Fruit fly (Drosophila melanogaster) whole organism, embryonic: ENCODE measurements around the gene CG9799.

ENCODE experiments used
- Adf1 ChIP-seq: fragments of 200-800 bp; sonication (Bioruptor generic); IDR thresholded peaks from 2 replicates; pipeline ENCODE4 v1.3.6; 2022; ENCODE audit warnings: missing biosample characterization, missing genetic modification characterization
- Atf3 ChIP-seq: fragments of 200-800 bp; sonication (Bioruptor generic); optimal IDR thresholded peaks from 3 replicates; lab custom pipeline; 2016; ENCODE audit warnings: missing biosample characterization, missing genetic modification characterization
- B-H1 ChIP-seq: fragments of 200-800 bp; sonication (Bioruptor generic); IDR thresholded peaks from 3 replicates; pipeline ENCODE4 v1.3.6; 2022; ENCODE audit warnings: missing biosample characterization, missing genetic modification characterization
- CG10959 ChIP-seq: fragments of 200-800 bp; sonication (Bioruptor generic); IDR thresholded peaks from 2 replicates; pipeline ENCODE4 v1.3.6; 2022; ENCODE audit warnings: missing biosample characterization, missing genetic modification characterization
- CG11398 ChIP-seq: fragments of 200-800 bp; sonication (Bioruptor generic); optimal IDR thresholded peaks from 2 replicates; lab custom pipeline; 2016; ENCODE audit warnings: missing biosample characterization, missing genetic modification characterization
- CG12299 ChIP-seq: fragments of 200-800 bp; sonication (Bioruptor generic); optimal IDR thresholded peaks from 2 replicates; lab custom pipeline; 2018; ENCODE audit warnings: missing biosample characterization, mild to moderate bottlenecking, missing genetic modification characterization
- CG12391 ChIP-seq: fragments of 200-800 bp; sonication (Bioruptor generic); optimal IDR thresholded peaks from 3 replicates; lab custom pipeline; 2018; ENCODE audit warnings: missing biosample characterization, mild to moderate bottlenecking, missing genetic modification characterization, moderate library complexity
- CG14014 ChIP-seq: fragments of 200-800 bp; sonication (Bioruptor generic); IDR thresholded peaks from 2 replicates; pipeline ENCODE4 v1.3.6; 2022; ENCODE audit warnings: missing biosample characterization, missing genetic modification characterization
- CG15479 ChIP-seq: fragments of 200-800 bp; sonication (Bioruptor generic); optimal IDR thresholded peaks from 3 replicates; lab custom pipeline; 2019; ENCODE audit warnings: missing biosample characterization, mild to moderate bottlenecking, missing genetic modification characterization, moderate library complexity
- CG15696 ChIP-seq: fragments of 200-800 bp; sonication (Bioruptor generic); optimal IDR thresholded peaks from 2 replicates; lab custom pipeline; 2019; ENCODE audit warnings: missing biosample characterization, mild to moderate bottlenecking, missing genetic modification characterization, moderate library complexity
- CG1832 ChIP-seq: fragments of 200-800 bp; sonication (Bioruptor generic); optimal IDR thresholded peaks from 2 replicates; lab custom pipeline; 2017; ENCODE audit warnings: missing biosample characterization, mild to moderate bottlenecking, missing genetic modification characterization, inconsistent platforms
- CG3407 ChIP-seq: fragments of 200-800 bp; sonication (Bioruptor generic); optimal IDR thresholded peaks from 2 replicates; lab custom pipeline; 2018; ENCODE audit warnings: missing biosample characterization, mild to moderate bottlenecking, missing genetic modification characterization
- CG34224 ChIP-seq: fragments of 200-800 bp; sonication (Bioruptor generic); IDR thresholded peaks from 3 replicates; pipeline ENCODE4 v1.3.6; 2022; ENCODE audit warnings: missing biosample characterization, missing genetic modification characterization; ENCODE audit not compliant: partially characterized antibody
- CG42726 ChIP-seq: fragments of 200-800 bp; sonication (Bioruptor generic); IDR thresholded peaks from 2 replicates; pipeline ENCODE4 v1.3.6; 2022; ENCODE audit warnings: missing biosample characterization, missing genetic modification characterization; ENCODE audit not compliant: partially characterized antibody
- CG43689 ChIP-seq: fragments of 200-800 bp; sonication (Bioruptor generic); IDR thresholded peaks from 2 replicates; pipeline ENCODE4 v1.3.6; 2022; ENCODE audit warnings: missing biosample characterization, missing genetic modification characterization
- CG8478 ChIP-seq: fragments of >200 bp; optimal IDR thresholded peaks from 2 replicates; lab custom pipeline; 2018
- CG9437 ChIP-seq: fragments of 200-800 bp; sonication (Bioruptor generic); optimal IDR thresholded peaks from 2 replicates; lab custom pipeline; 2018; ENCODE audit warnings: missing biosample characterization, mild to moderate bottlenecking, missing genetic modification characterization
- CG9876 ChIP-seq: fragments of 200-800 bp; sonication (Bioruptor generic); optimal IDR thresholded peaks from 2 replicates; lab custom pipeline; 2016; ENCODE audit warnings: missing biosample characterization, missing genetic modification characterization
- D19B ChIP-seq: fragments of 200-800 bp; sonication (Bioruptor generic); optimal IDR thresholded peaks from 2 replicates; lab custom pipeline; 2017; ENCODE audit warnings: missing biosample characterization, mild to moderate bottlenecking, missing genetic modification characterization
- Ets97D ChIP-seq: fragments of 200-800 bp; sonication (Bioruptor generic); optimal IDR thresholded peaks from 3 replicates; lab custom pipeline; 2016; ENCODE audit warnings: missing biosample characterization, missing genetic modification characterization
- HmgD ChIP-seq: fragments of 200-800 bp; sonication (Bioruptor generic); optimal IDR thresholded peaks from 3 replicates; lab custom pipeline; 2016; ENCODE audit warnings: missing biosample characterization, missing genetic modification characterization
- Hmr ChIP-seq: fragments of 200-800 bp; sonication (Bioruptor generic); optimal IDR thresholded peaks from 3 replicates; lab custom pipeline; 2017; ENCODE audit warnings: mild to moderate bottlenecking, missing biosample characterization, missing genetic modification reagents, missing genetic modification characterization
- Lhr ChIP-seq: fragments of 200-800 bp; sonication (Bioruptor generic); optimal IDR thresholded peaks from 3 replicates; lab custom pipeline; 2017; ENCODE audit warnings: mild to moderate bottlenecking, missing biosample characterization, missing genetic modification reagents, missing genetic modification characterization
- MBD-R2 ChIP-seq: fragments of 200-800 bp; sonication (Bioruptor generic); IDR thresholded peaks from 2 replicates; pipeline ENCODE4 v1.3.6; 2022; ENCODE audit warnings: missing biosample characterization, missing genetic modification characterization
- Mrtf ChIP-seq: fragments of 200-800 bp; sonication (Bioruptor generic); IDR thresholded peaks from 3 replicates; pipeline ENCODE4 v1.3.6; 2022; ENCODE audit warnings: missing biosample characterization, missing genetic modification characterization
- NC2α ChIP-seq: fragments of 200-800 bp; sonication (Bioruptor generic); optimal IDR thresholded peaks from 2 replicates; lab custom pipeline; 2016; ENCODE audit warnings: missing biosample characterization, missing genetic modification characterization
- Oaz ChIP-seq: fragments of 200-800 bp; sonication (Bioruptor generic); IDR thresholded peaks from 2 replicates; pipeline ENCODE4 v1.3.6; 2022; ENCODE audit warnings: missing biosample characterization, missing genetic modification characterization
- Sin3A ChIP-seq: fragments of >200 bp; optimal IDR thresholded peaks from 2 replicates; lab custom pipeline; 2018
- Spps ChIP-seq: fragments of 200-800 bp; sonication (Bioruptor generic); optimal IDR thresholded peaks from 2 replicates; lab custom pipeline; 2018; ENCODE audit warnings: missing biosample characterization, mild to moderate bottlenecking, missing genetic modification characterization
- Tbp ChIP-seq: fragments of >200 bp; optimal IDR thresholded peaks from 2 replicates; lab custom pipeline; 2018; ENCODE audit warnings: missing biosample characterization, missing genetic modification characterization
- cg ChIP-seq: fragments of 200-800 bp; sonication (Bioruptor generic); optimal IDR thresholded peaks from 3 replicates; lab custom pipeline; 2019; ENCODE audit warnings: missing biosample characterization, mild to moderate bottlenecking, missing genetic modification characterization, moderate library complexity
- chinmo ChIP-seq: fragments of 200-800 bp; sonication (Bioruptor generic); IDR thresholded peaks from 4 replicates; pipeline ENCODE4 v1.3.6; 2022; ENCODE audit warnings: missing biosample characterization, missing genetic modification characterization; ENCODE audit not compliant: partially characterized antibody
- dan ChIP-seq: fragments of 200-800 bp; sonication (Bioruptor generic); IDR thresholded peaks from 2 replicates; pipeline ENCODE4 v1.3.6; 2022; ENCODE audit warnings: missing biosample characterization, missing genetic modification characterization
- emc ChIP-seq: fragments of 200-800 bp; sonication (Bioruptor generic); optimal IDR thresholded peaks from 2 replicates; lab custom pipeline; 2016; ENCODE audit warnings: missing biosample characterization, missing genetic modification characterization
- ewg ChIP-seq: fragments of 200-800 bp; sonication (Bioruptor generic); optimal IDR thresholded peaks from 3 replicates; lab custom pipeline; 2017; ENCODE audit warnings: mild to moderate bottlenecking, missing biosample characterization, missing genetic modification reagents, missing genetic modification characterization
- fd3F ChIP-seq: fragments of 200-800 bp; sonication (Bioruptor generic); optimal IDR thresholded peaks from 2 replicates; lab custom pipeline; 2018; ENCODE audit warnings: missing biosample characterization, mild to moderate bottlenecking, missing genetic modification characterization, moderate library complexity
- fru ChIP-seq: fragments of >200 bp; optimal IDR thresholded peaks from 2 replicates; lab custom pipeline; 2017
- gcm2 ChIP-seq: fragments of 200-800 bp; sonication (Bioruptor generic); optimal IDR thresholded peaks from 2 replicates; lab custom pipeline; 2016; ENCODE audit warnings: missing biosample characterization, missing genetic modification characterization
- gem ChIP-seq: fragments of 200-800 bp; sonication (Bioruptor generic); optimal IDR thresholded peaks from 2 replicates; lab custom pipeline; 2019; ENCODE audit warnings: missing biosample characterization, mild to moderate bottlenecking, missing genetic modification characterization, moderate library complexity
- gsb ChIP-seq: fragments of 200-800 bp; sonication (Bioruptor generic); IDR thresholded peaks from 2 replicates; pipeline ENCODE4 v1.3.6; 2022; ENCODE audit warnings: missing biosample characterization, missing genetic modification characterization
- hkb ChIP-seq, 2 experiments: fragments of 200-800 bp in 1 of 2; fragments of >200 bp in 1 of 2; sonication (Bioruptor generic) in 1 of 2; IDR thresholded peaks in 1 of 2; optimal IDR thresholded peaks in 1 of 2; 2 replicates each; pipeline versions ENCODE4 v1.3.6 to Lab custom; 2017 to 2022; ENCODE audit warnings: missing biosample characterization in 1 of 2, missing genetic modification characterization in 1 of 2
- klu ChIP-seq: fragments of 200-800 bp; sonication (Bioruptor generic); IDR thresholded peaks from 2 replicates; pipeline ENCODE4 v1.3.6; 2022; ENCODE audit warnings: missing biosample characterization, missing genetic modification characterization
- lab ChIP-seq: fragments of 200-800 bp; sonication (Bioruptor generic); optimal IDR thresholded peaks from 3 replicates; lab custom pipeline; 2017; ENCODE audit warnings: missing biosample characterization, missing genetic modification characterization, mild to moderate bottlenecking, moderate library complexity, missing genetic modification reagents
- ro ChIP-seq: fragments of 200-800 bp; sonication (Bioruptor generic); IDR thresholded peaks from 2 replicates; pipeline ENCODE4 v1.3.6; 2022; ENCODE audit warnings: missing biosample characterization, missing genetic modification characterization
- sens ChIP-seq: fragments of 200-800 bp; sonication (Bioruptor generic); peaks from one replicate; lab custom pipeline; 2016; ENCODE audit warnings: missing biosample characterization, missing genetic modification characterization
- sr ChIP-seq: fragments of 200-800 bp; sonication (Bioruptor generic); IDR thresholded peaks from 3 replicates; pipeline ENCODE4 v1.3.6; 2022; ENCODE audit warnings: missing biosample characterization, missing genetic modification characterization
- stwl ChIP-seq: fragments of 200-800 bp; sonication (Bioruptor generic); optimal IDR thresholded peaks from 3 replicates; lab custom pipeline; 2018; ENCODE audit warnings: missing biosample characterization, mild to moderate bottlenecking, missing genetic modification characterization, moderate library complexity
- sug ChIP-seq: fragments of 200-800 bp; optimal IDR thresholded peaks from 2 replicates; lab custom pipeline; 2019; ENCODE audit warnings: missing biosample characterization, mild to moderate bottlenecking, missing genetic modification characterization, moderate library complexity
- tll ChIP-seq, 2 experiments: fragments of 200-800 bp in 1 of 2; fragments of >200 bp in 1 of 2; sonication (Bioruptor generic) in 1 of 2; optimal IDR thresholded peaks; 2 replicates each; lab custom pipeline; 2017 to 2019; ENCODE audit warnings: missing biosample characterization in 2 of 2, missing genetic modification characterization in 2 of 2, mild to moderate bottlenecking in 1 of 2, moderate library complexity in 1 of 2
- twi ChIP-seq: fragments of 200-800 bp; optimal IDR thresholded peaks from 2 replicates; lab custom pipeline; 2019; ENCODE audit warnings: missing biosample characterization, mild to moderate bottlenecking, missing genetic modification characterization, moderate library complexity
- usp ChIP-seq: fragments of >200 bp; optimal IDR thresholded peaks from 2 replicates; lab custom pipeline; 2017; ENCODE audit warnings: missing biosample characterization, missing genetic modification characterization

The CG9799 gene

dm6 chr3R:13433623-13434022, 45.1 kb upstream of the CG9799 start (continued):
- TF ChIP-seq B-H1 (GFP tag; lab: Robert Waterston, UW) (peak; percentile 62), ro (no peak), sr (GFP tag; lab: Robert Waterston, UW) (0 out of 3 replicates have a peak, but pooled peaks have one; percentile 7), Spps (tag; lab: Kevin White, UChicago) (peak; percentile 59), ewg (peak; percentile 74), CG12299 (tag; lab: Kevin White, UChicago) (peak; percentile 88), CG8478 (no peak), gcm2 (GFP tag; lab: Kevin White, UChicago) (no peak), emc (GFP tag; lab: Kevin White, UChicago) (no peak), Atf3 (no peak), chinmo (GFP tag; lab: Robert Waterston, UW) (no peak), stwl (no peak), NC2α (no peak), CG14014 (peak; percentile 86), gem (tag; lab: Kevin White, UChicago) (peak; percentile 92), Tbp (GFP tag; lab: Kevin White, UChicago) (no peak), CG10959 (GFP tag; lab: Robert Waterston, UW) (no peak), Sin3A (lab: Kevin White, UChicago) (no peak), CG12391 (tag; lab: Kevin White, UChicago) (peak; percentile 92), Lhr (GFP tag; lab: Kevin White, UChicago) (peak; percentile 53), fru (no peak), Adf1 (GFP tag; lab: Robert Waterston, UW) (peak; percentile 39), MBD-R2 (GFP tag; lab: Robert Waterston, UW) (peak; percentile 9; the same call in 1 of the 2 replicates), CG34224 (GFP tag; lab: Robert Waterston, UW) (no peak), twi (tag; lab: Kevin White, UChicago) (peak; percentile 75), Oaz (peak; percentile 44; the same call in 1 of the 2 replicates), D19B (GFP tag; lab: Kevin White, UChicago) (peak; percentile 47), klu (peak; percentile 35; the same call in 1 of the 2 replicates), usp (GFP tag; lab: Kevin White, UChicago) (no peak), CG15479 (GFP tag; lab: Kevin White, UChicago) (no peak), CG42726 (GFP tag; lab: Robert Waterston, UW) (no peak), CG11398 (GFP tag; lab: Kevin White, UChicago) (no peak), lab (peak; percentile 82), fd3F (GFP tag; lab: Kevin White, UChicago) (peak; percentile 91), Ets97D (peak; percentile 3), tll (GFP tag; optimal IDR thresholded peaks at IDR 0.05; lab: Kevin White, UChicago) (no peak), sug (tag; lab: Kevin White, UChicago) (peak; percentile 67), dan (GFP tag; lab: Robert Waterston, UW) (no peak), gsb (GFP tag; lab: Robert Waterston, UW) (peak; percentile 39; the same call in 1 of the 2 replicates), sens (GFP tag; lab: Kevin White, UChicago) (peak; percentile 97), HmgD (GFP tag; lab: Kevin White, UChicago) (no peak), cg (GFP tag; lab: Kevin White, UChicago) (no peak), hkb (optimal IDR thresholded peaks at IDR 0.05; lab: Kevin White, UChicago) (no peak), hkb (GFP tag; IDR thresholded peaks at IDR 0.05; lab: Robert Waterston, UW) (peak; percentile 88), Mrtf (GFP tag; lab: Robert Waterston, UW) (no peak), CG3407 (GFP tag; lab: Kevin White, UChicago) (peak; percentile 69), Hmr (GFP tag; lab: Kevin White, UChicago) (peak; percentile 83), CG9437 (peak; percentile 79), CG43689 (peak; percentile 47; the same call in 1 of the 2 replicates), CG9876 (GFP tag; lab: Kevin White, UChicago) (no peak), CG15696 (tag; lab: Kevin White, UChicago) (peak; percentile 78), CG1832 (no peak)
